Worm (Caenorhabditis elegans): Measurements from ENCODE around the gene rml-1.

ce11 chrIII:13721944-13722343, 45.9 kb downstream of the rml-1 start:
- TF ChIP-seq ceh-90 (tag; optimal IDR thresholded peaks at IDR 0.05) (no peak), fos-1 (tag; optimal IDR thresholded peaks at IDR 0.05) (no peak), fkh-10 (GFP tag; optimal IDR thresholded peaks at IDR 0.05) (no peak), tbx-2 (tag; optimal IDR thresholded peaks at IDR 0.05) (no peak), pqm-1 (tag; optimal IDR thresholded peaks at IDR 0.05) (no peak), mep-1 (tag; optimal IDR thresholded peaks at IDR 0.05) (no peak), sptf-1 (tag; optimal IDR thresholded peaks at IDR 0.05) (no peak), egl-27 (tag; optimal IDR thresholded peaks at IDR 0.05) (no peak), nhr-85 (tag) (no peak)
